Worm (Caenorhabditis elegans): Measurements from ENCODE around the gene dyf-11.

ce11 chrX:768061-768646 lies 4.6 kb downstream of the dyf-11 start, which contains the start of the genes trap-2 and ile-2:
- peak; percentile 51 for TF ChIP-seq nhr-12 (tag; optimal IDR thresholded peaks at IDR 0.05)
- no peak for TF ChIP-seq elt-3 (tag; optimal IDR thresholded peaks at IDR 0.05)
- TF ChIP-seq nhr-28 (tag; optimal IDR thresholded peaks at IDR 0.05) = no peak
- peak; percentile 57 for TF ChIP-seq ces-1 (GFP tag; optimal IDR thresholded peaks at IDR 0.05)
- TF ChIP-seq unc-120 (tag; optimal IDR thresholded peaks at IDR 0.05; ENCODE audit: poor library complexity, severe bottlenecking) = peak; percentile 80
- peak; percentile 65 for TF ChIP-seq unc-62 (GFP tag; optimal IDR thresholded peaks at IDR 0.05)
- peak; percentile 52 for TF ChIP-seq elt-1 (tag; optimal IDR thresholded peaks at IDR 0.05; ENCODE audit: borderline replicate concordance, insufficient read depth)
- TF ChIP-seq M03D4.4 (tag; optimal IDR thresholded peaks at IDR 0.05) = peak; percentile 31
- peak; percentile 34 for TF ChIP-seq ztf-11 (tag; optimal IDR thresholded peaks at IDR 0.05)
- peak; percentile 96 for TF ChIP-seq pha-4 (tag; optimal IDR thresholded peaks at IDR 0.05)
- no peak for TF ChIP-seq unc-39 (tag; optimal IDR thresholded peaks at IDR 0.05)
